Worm (Caenorhabditis elegans): ENCODE results near the gene W02D7.8.
A peak's percentile ranks its signal among the peaks of the same experiment; 100 is the strongest.

DNA sequence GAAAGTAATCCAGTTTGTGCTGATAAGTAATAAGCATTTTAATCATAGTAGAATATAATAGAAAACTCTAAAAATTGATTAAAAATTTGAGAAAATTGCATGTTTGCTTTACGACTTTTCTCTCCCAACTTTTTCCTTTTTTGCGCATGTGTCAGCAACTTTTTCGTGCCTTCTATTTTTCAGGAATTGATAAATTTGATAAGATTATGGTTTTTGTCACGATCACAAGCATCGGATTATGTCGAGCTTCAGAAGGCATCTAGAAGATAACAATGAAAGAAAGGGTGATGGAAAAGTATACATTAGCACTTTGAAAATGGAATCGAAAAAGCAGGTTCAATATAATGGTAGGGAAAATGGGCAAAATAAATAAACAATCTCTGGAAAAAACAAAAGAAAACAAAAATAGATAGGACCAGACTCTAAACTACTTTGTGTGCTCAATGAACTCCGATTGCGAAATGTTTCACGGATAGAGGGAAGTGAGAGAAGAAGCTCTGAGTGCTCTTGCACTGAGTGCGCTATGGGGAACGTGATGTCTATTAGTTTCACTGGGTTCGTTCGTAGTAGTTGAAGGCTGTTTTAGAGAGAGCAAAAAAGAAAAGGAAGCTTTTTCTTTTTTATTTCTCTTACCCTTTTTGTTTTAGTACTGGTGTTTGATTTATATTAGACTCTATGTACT is 18.0 kb downstream of the W02D7.8 start:
- TF ChIP-seq unc-62 (GFP tag; optimal IDR thresholded peaks at IDR 0.05) = no peak
- no peak for TF ChIP-seq sdz-38 (tag; optimal IDR thresholded peaks at IDR 0.05)
- no peak for TF ChIP-seq akir-1 (GFP tag; optimal IDR thresholded peaks at IDR 0.05)
- no peak for TF ChIP-seq ama-1 (optimal IDR thresholded peaks at IDR 0.05)
- no peak for TF ChIP-seq ama-1 (GFP tag; optimal IDR thresholded peaks at IDR 0.05)
- TF ChIP-seq snpc-4 (GFP tag; optimal IDR thresholded peaks at IDR 0.05) = no peak
- peak in 1 of 4 experiments; percentile 7 for TF ChIP-seq snpc-4 (tag; optimal IDR thresholded peaks at IDR 0.05)
- no peak for TF ChIP-seq dpl-1 (GFP tag; optimal IDR thresholded peaks at IDR 0.05)
- TF ChIP-seq pha-4 (tag; optimal IDR thresholded peaks at IDR 0.05) = no peak
